Fruit fly (Drosophila melanogaster): ENCODE measurements around the gene CG42714.

CG42714 gene

dm6 chr3L:6218517-6219155 lies 15.2 kb downstream of the CG42714 start:
- peak; percentile 57 for TF ChIP-seq EcR (GFP tag; optimal IDR thresholded peaks at IDR 0.05)
- peak; percentile 84 for TF ChIP-seq CG12605 (GFP tag; IDR thresholded peaks at IDR 0.05)
- no peak for TF ChIP-seq CG14655 (GFP tag; optimal IDR thresholded peaks at IDR 0.05)
- TF ChIP-seq CG32121 (GFP tag; IDR thresholded peaks at IDR 0.05) = no peak
- TF ChIP-seq Snoo (tag; optimal IDR thresholded peaks at IDR 0.05) = peak; percentile 7
- TF ChIP-seq CG4496 (GFP tag; IDR thresholded peaks at IDR 0.05) = peak; percentile 66; the same call in 2 of the 3 replicates
- peak; percentile 49 for TF ChIP-seq Pif1A (GFP tag; optimal IDR thresholded peaks at IDR 0.05)
- peak; percentile 11 for TF ChIP-seq CG13204 (GFP tag; optimal IDR thresholded peaks at IDR 0.05)
- peak; percentile 19 for TF ChIP-seq CG15710 (tag; optimal IDR thresholded peaks at IDR 0.05)
- TF ChIP-seq CG9948 (tag; optimal IDR thresholded peaks at IDR 0.05) = no peak
- no peak for TF ChIP-seq CG17806 (tag; optimal IDR thresholded peaks at IDR 0.05)
- no peak for TF ChIP-seq D1 (tag; optimal IDR thresholded peaks at IDR 0.05)
- peak; percentile 35 for TF ChIP-seq CG8159 (tag; optimal IDR thresholded peaks at IDR 0.05)
- TF ChIP-seq CG10348 (GFP tag; IDR thresholded peaks at IDR 0.05) = no peak
- no peak for TF ChIP-seq CG8301 (tag; optimal IDR thresholded peaks at IDR 0.05)
- TF ChIP-seq CG34367 (tag; optimal IDR thresholded peaks at IDR 0.05) = no peak
- TF ChIP-seq fd96Ca (GFP tag; IDR thresholded peaks at IDR 0.05) = no peak
- peak; percentile 68; the same call in 1 of the 2 replicates for TF ChIP-seq Ets98B (GFP tag; IDR thresholded peaks at IDR 0.05)
- TF ChIP-seq rn (GFP tag; IDR thresholded peaks at IDR 0.05) = no peak
- peak; percentile 61 for TF ChIP-seq gl (tag; optimal IDR thresholded peaks at IDR 0.05)
- TF ChIP-seq Pif1B (GFP tag; optimal IDR thresholded peaks at IDR 0.05) = peak; percentile 49

- TF ChIP-seq Snoo (tag; optimal IDR thresholded peaks at IDR 0.05) (no peak), D1 (tag; optimal IDR thresholded peaks at IDR 0.05) (no peak), CG34367 (tag; optimal IDR thresholded peaks at IDR 0.05) (no peak), rn (GFP tag; IDR thresholded peaks at IDR 0.05) (no peak), Pif1A (GFP tag; optimal IDR thresholded peaks at IDR 0.05) (no peak), Ets98B (GFP tag; IDR thresholded peaks at IDR 0.05) (peak; percentile 42; the same call in 1 of the 2 replicates), CG32121 (GFP tag; IDR thresholded peaks at IDR 0.05) (no peak; the same call in 1 of the 2 replicates), fd96Ca (GFP tag; IDR thresholded peaks at IDR 0.05) (0 out of 3 replicates have a peak, but pooled peaks have one; percentile 15), CG14655 (GFP tag; optimal IDR thresholded peaks at IDR 0.05) (no peak), CG15710 (tag; optimal IDR thresholded peaks at IDR 0.05) (no peak), CG12605 (GFP tag; IDR thresholded peaks at IDR 0.05) (0 out of 2 replicates have a peak, but pooled peaks have one; percentile 23), Pif1B (GFP tag; optimal IDR thresholded peaks at IDR 0.05) (no peak), EcR (GFP tag; optimal IDR thresholded peaks at IDR 0.05) (peak; percentile 14), CG8301 (tag; optimal IDR thresholded peaks at IDR 0.05) (no peak), gl (tag; optimal IDR thresholded peaks at IDR 0.05) (no peak), CG8159 (tag; optimal IDR thresholded peaks at IDR 0.05) (no peak), CG4496 (GFP tag; IDR thresholded peaks at IDR 0.05) (peak; percentile 58; the same call in 1 of the 3 replicates)
Observed at dm6 chr3L:6217806-6218205, 16.1 kb downstream of the CG42714 start, which contains the start of gene LanA. Gene LanA, minus strand, starts transcription at chr3L:6218022.

DNA sequence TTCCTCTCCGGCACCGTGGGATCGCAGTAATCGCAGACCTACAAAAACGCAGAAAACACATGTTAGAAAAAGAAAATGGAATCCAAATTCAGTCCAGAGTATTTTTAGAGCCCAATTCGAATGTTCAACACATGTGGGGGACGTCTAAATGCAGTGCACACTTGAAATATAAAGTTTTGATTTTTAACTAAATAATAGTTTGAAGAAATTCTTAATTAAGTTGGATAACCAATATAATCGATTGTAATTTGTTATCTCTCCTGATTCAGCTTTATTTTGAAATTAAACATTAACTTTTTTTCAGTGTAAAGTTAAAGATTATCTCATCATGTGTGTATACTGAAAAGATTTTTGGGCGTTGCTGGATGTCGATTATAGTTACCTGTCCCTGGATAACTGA lies 16.6 kb downstream of the CG42714 start:
- TF ChIP-seq rn (GFP tag; IDR thresholded peaks at IDR 0.05) (0 out of 2 replicates have a peak, but pooled peaks have one; percentile 15), CG12605 (GFP tag; IDR thresholded peaks at IDR 0.05) (peak; percentile 37; the same call in 1 of the 2 replicates), Ets98B (GFP tag; IDR thresholded peaks at IDR 0.05) (no peak), CG9948 (tag; optimal IDR thresholded peaks at IDR 0.05) (peak; percentile 27), CG34367 (tag; optimal IDR thresholded peaks at IDR 0.05) (peak; percentile 0), CG4496 (GFP tag; IDR thresholded peaks at IDR 0.05) (peak; percentile 19; the same call in 1 of the 3 replicates)

DNA sequence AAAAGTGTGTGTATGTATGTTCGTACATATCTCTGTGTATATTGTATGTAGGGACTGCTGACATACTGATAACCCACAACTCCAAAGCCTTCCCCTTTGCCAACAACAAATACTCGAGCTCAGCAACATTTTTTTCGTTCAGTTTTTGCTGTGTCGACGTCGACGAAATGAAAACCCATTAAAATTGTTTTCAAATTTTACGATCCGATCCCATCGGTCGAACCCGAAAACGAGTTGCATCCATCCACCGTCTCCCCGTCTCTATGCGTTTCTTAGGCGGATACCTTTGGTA lies 17.1 kb downstream of the CG42714 start:
- TF ChIP-seq CG17806 (tag; optimal IDR thresholded peaks at IDR 0.05) (no peak), CG14655 (GFP tag; optimal IDR thresholded peaks at IDR 0.05) (no peak), CG4496 (GFP tag; IDR thresholded peaks at IDR 0.05) (no peak), CG10348 (GFP tag; IDR thresholded peaks at IDR 0.05) (no peak), Pif1B (GFP tag; optimal IDR thresholded peaks at IDR 0.05) (no peak), Ets98B (GFP tag; IDR thresholded peaks at IDR 0.05) (no peak), CG12605 (GFP tag; IDR thresholded peaks at IDR 0.05) (no peak), rn (GFP tag; IDR thresholded peaks at IDR 0.05) (no peak), Pif1A (GFP tag; optimal IDR thresholded peaks at IDR 0.05) (no peak), CG32121 (GFP tag; IDR thresholded peaks at IDR 0.05) (no peak), CG8301 (tag; optimal IDR thresholded peaks at IDR 0.05) (no peak), EcR (GFP tag; optimal IDR thresholded peaks at IDR 0.05) (no peak), CG9948 (tag; optimal IDR thresholded peaks at IDR 0.05) (no peak), CG13204 (GFP tag; optimal IDR thresholded peaks at IDR 0.05) (no peak), Snoo (tag; optimal IDR thresholded peaks at IDR 0.05) (no peak), CG8159 (tag; optimal IDR thresholded peaks at IDR 0.05) (no peak), D1 (tag; optimal IDR thresholded peaks at IDR 0.05) (no peak), CG15710 (tag; optimal IDR thresholded peaks at IDR 0.05) (no peak), fd96Ca (GFP tag; IDR thresholded peaks at IDR 0.05) (no peak)

DNA sequence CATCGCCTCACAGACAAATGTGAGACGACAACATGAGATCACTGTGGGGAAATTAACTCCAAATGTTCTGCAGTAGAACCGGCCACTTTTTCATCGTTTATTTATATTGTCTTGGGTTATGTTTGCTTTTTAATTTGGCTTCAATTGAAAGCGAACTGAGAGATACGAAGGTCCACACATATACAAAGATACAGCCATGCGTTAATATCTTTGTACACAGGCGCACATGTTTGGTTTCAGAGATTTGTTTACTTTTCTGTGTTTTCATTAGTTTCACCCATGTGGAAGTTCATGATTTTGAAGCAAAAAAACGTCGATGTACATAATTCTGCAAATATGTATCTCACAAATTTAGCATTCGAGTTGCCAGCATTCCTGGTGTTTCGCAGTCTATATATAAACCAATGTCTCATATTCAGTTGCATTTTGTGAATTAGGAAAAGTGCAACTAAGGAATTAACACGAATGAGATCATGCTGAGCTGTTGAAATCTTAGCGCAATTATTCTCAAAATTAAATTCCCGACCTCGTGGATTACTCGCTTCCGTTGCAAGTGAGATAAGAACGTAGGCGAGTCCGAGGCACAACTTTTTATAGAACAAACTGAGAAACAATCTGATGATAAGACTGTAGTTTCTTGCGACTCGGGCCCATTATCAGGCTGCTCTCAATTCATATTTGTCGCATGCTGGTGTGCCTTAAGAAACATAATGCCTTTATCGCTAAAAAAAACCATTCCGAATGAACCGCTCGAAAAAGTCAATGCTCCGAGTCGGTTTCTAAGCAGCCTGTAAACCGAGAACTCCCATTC lies 17.7 kb downstream of the CG42714 start:
- peak; percentile 52 for TF ChIP-seq EcR (GFP tag; optimal IDR thresholded peaks at IDR 0.05)
- TF ChIP-seq CG14655 (GFP tag; optimal IDR thresholded peaks at IDR 0.05) = no peak
